Worm (Caenorhabditis elegans): Measurements from ENCODE around the gene plg-1.

plg-1 gene

DNA sequence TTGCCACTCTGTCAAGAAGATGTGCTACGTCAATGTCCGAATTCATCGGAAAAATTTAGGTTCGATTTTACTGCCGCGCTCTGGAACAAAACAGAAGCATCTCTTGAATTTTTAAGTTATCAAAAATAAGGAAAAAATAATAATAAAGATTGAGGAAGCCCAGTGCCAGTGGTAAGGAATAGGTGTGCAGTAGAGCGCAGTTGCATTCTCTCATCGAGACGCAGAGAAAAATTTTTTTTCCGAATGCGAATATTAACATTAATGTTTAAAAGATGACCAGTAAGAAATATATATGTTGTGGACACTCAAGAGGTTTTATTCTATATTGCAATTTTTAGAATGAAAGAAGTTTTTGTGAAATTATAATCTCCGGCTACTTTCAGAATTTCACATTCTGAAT lies 4.3 kb upstream of the plg-1 start:
- peak; percentile 24 for TF ChIP-seq hmg-11 (tag; optimal IDR thresholded peaks at IDR 0.05)
- no peak for TF ChIP-seq sea-2 (GFP tag; optimal IDR thresholded peaks at IDR 0.05)
- TF ChIP-seq ZK546.5 (tag; optimal IDR thresholded peaks at IDR 0.05), result no peak
- TF ChIP-seq snpc-4 (tag; optimal IDR thresholded peaks at IDR 0.05), result peak; percentile 44
- no peak for TF ChIP-seq zag-1 (tag; optimal IDR thresholded peaks at IDR 0.05)
- no peak for TF ChIP-seq ztf-11 (tag; optimal IDR thresholded peaks at IDR 0.05)
- TF ChIP-seq nhr-43 (tag; optimal IDR thresholded peaks at IDR 0.05; ENCODE audit: poor library complexity, severe bottlenecking), result peak; percentile 30
- TF ChIP-seq nfya-1 (tag; optimal IDR thresholded peaks at IDR 0.05; ENCODE audit: insufficient read depth), result peak; percentile 32
- peak; percentile 73 for TF ChIP-seq pha-4 (tag; optimal IDR thresholded peaks at IDR 0.05)
- TF ChIP-seq R02D3.7 (tag; optimal IDR thresholded peaks at IDR 0.05), result peak; percentile 9
- peak; percentile 69 for TF ChIP-seq nhr-23 (tag; optimal IDR thresholded peaks at IDR 0.05)
- peak; percentile 79 for TF ChIP-seq lin-15B (tag; optimal IDR thresholded peaks at IDR 0.05)
- TF ChIP-seq nhr-76 (tag; optimal IDR thresholded peaks at IDR 0.05), result no peak

DNA sequence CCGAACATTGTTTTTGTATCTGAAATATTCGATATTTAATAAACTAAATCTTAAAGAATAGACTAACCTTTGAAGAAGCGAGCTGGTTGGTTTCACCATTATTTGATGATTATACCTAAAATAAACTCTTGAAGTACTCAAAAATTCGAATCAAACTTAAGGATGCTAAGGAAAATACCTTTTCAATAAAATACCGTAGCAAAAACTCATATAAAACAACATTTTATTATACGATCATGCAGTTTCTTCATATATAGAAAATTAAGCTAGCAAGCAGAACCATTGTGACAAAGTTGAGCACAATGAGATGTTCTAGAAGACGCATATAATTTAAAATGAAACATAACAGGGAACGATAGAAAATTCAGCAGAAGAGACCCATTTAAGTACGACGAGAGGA lies 3.7 kb upstream of the plg-1 start, which contains the start of gene F44E2.7:
TSS of gene F44E2.7 (minus strand) at position 101 of the 400 bp plus-strand sequence.
- TF ChIP-seq ama-1 (optimal IDR thresholded peaks at IDR 0.05) (no peak), nfya-1 (tag; optimal IDR thresholded peaks at IDR 0.05; ENCODE audit: insufficient read depth) (no peak), lsy-12 (tag; optimal IDR thresholded peaks at IDR 0.05) (no peak), ZK546.5 (tag; optimal IDR thresholded peaks at IDR 0.05) (no peak), ceh-82 (tag; optimal IDR thresholded peaks at IDR 0.05) (no peak), elt-2 (tag; optimal IDR thresholded peaks at IDR 0.05) (no peak)

- no peak for TF ChIP-seq nhr-23 (tag; optimal IDR thresholded peaks at IDR 0.05)
- TF ChIP-seq nhr-237 (tag; optimal IDR thresholded peaks at IDR 0.05), result no peak
- no peak for TF ChIP-seq fkh-2 (tag; optimal IDR thresholded peaks at IDR 0.05)
- TF ChIP-seq nhr-11 (tag; optimal IDR thresholded peaks at IDR 0.05), result no peak
- no peak for TF ChIP-seq ceh-82 (tag; optimal IDR thresholded peaks at IDR 0.05)
- no peak for TF ChIP-seq egl-27 (tag; optimal IDR thresholded peaks at IDR 0.05)
- TF ChIP-seq nhr-28 (tag; optimal IDR thresholded peaks at IDR 0.05), result no peak
- TF ChIP-seq nhr-67 (tag; optimal IDR thresholded peaks at IDR 0.05), result no peak
- TF ChIP-seq elt-1 (tag; optimal IDR thresholded peaks at IDR 0.05), result no peak
- TF ChIP-seq nfya-1 (tag; optimal IDR thresholded peaks at IDR 0.05; ENCODE audit: insufficient read depth), result no peak
Measured at ce11 chrIII:8849507-8849906, 2.6 kb upstream of the plg-1 start, which contains the start of gene F44E2.8. Gene F44E2.8, minus strand, starts transcription at chrIII:8849877.

DNA sequence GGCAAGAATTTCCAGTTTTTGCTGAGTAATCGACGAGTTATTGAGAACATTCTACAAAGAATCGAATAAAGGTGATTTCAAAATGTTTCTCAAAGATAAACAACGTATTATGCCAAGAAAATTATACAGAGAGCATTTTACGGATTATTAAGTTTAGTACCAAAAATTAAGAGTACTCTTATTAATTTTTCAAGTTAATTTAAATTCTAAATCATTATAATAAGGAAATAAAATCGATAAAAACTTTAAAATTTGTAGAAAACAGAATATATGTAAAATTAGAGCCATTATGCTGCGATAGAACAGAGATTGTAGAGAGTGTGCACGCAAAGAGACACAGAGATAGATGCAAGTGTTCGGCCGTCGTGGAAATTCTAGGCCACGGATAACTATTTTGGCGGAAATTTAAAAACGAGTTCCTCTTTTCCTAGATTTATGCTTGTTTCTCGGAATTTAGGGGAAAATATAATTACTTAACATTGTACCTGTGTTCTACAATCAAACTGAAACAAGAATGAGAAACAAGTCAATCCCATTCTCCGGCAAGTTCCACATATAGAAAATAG lies 1.5 kb upstream of the plg-1 start, which contains the start of gene F44E2.9:
TSS of gene F44E2.9 (minus strand) at position 51 of the 566 bp plus-strand sequence.
- TF ChIP-seq nhr-23 (tag; optimal IDR thresholded peaks at IDR 0.05) (peak; percentile 72), nhr-25 (tag; optimal IDR thresholded peaks at IDR 0.05) (peak; percentile 33), fkh-2 (tag; optimal IDR thresholded peaks at IDR 0.05) (no peak), lsy-12 (tag; optimal IDR thresholded peaks at IDR 0.05) (peak; percentile 25), nhr-43 (tag; optimal IDR thresholded peaks at IDR 0.05; ENCODE audit: poor library complexity, severe bottlenecking) (peak; percentile 76), elt-3 (tag; optimal IDR thresholded peaks at IDR 0.05) (no peak), hmg-11 (tag; optimal IDR thresholded peaks at IDR 0.05) (no peak), lin-39 (tag; optimal IDR thresholded peaks at IDR 0.05) (peak; percentile 68), mdl-1 (tag; optimal IDR thresholded peaks at IDR 0.05) (no peak), ceh-9 (tag; optimal IDR thresholded peaks at IDR 0.05) (no peak), snpc-4 (tag; optimal IDR thresholded peaks at IDR 0.05) (peak; percentile 67), nhr-76 (tag; optimal IDR thresholded peaks at IDR 0.05) (no peak), egl-5 (tag; optimal IDR thresholded peaks at IDR 0.05) (no peak), ceh-28 (tag; optimal IDR thresholded peaks at IDR 0.05) (peak; percentile 38), elt-2 (tag; optimal IDR thresholded peaks at IDR 0.05) (peak; percentile 22), unc-39 (tag; optimal IDR thresholded peaks at IDR 0.05) (no peak), ZK546.5 (tag; optimal IDR thresholded peaks at IDR 0.05) (no peak), fkh-10 (GFP tag; optimal IDR thresholded peaks at IDR 0.05) (no peak), nfya-1 (tag; optimal IDR thresholded peaks at IDR 0.05; ENCODE audit: insufficient read depth) (no peak), lin-15B (tag; optimal IDR thresholded peaks at IDR 0.05) (peak; percentile 80)

DNA sequence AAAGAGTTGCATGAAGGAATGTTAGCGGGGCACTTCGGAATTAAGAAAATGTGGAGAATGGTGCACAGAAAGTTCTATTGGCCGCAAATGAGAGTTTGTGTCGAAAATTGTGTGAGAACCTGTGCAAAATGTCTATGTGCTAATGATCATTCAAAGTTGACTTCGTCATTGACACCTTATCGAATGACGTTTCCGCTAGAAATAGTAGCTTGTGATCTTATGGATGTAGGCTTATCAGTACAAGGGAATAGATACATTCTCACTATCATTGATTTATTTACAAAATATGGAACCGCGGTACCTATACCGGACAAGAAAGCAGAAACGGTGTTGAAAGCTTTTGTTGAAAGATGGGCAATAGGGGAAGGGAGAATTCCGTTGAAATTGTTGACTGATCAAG lies 6.4 kb downstream of the plg-1 start:
- TF ChIP-seq zag-1 (tag; optimal IDR thresholded peaks at IDR 0.05) (no peak), lsy-12 (tag; optimal IDR thresholded peaks at IDR 0.05) (no peak)
